Fruit fly (Drosophila melanogaster): ENCODE measurements around the gene Ns1.

- TF ChIP-seq Dfd (GFP tag; optimal IDR thresholded peaks at IDR 0.05) = no peak
- TF ChIP-seq usp (GFP tag; optimal IDR thresholded peaks at IDR 0.05) = no peak
- no peak for TF ChIP-seq Hr78 (GFP tag; optimal IDR thresholded peaks at IDR 0.05)
Measured at dm6 chr3R:17060244-17060664, 12.2 kb downstream of the Ns1 start.
